Worm (Caenorhabditis elegans): Measurements from ENCODE around the gene hsp-12.6.

hsp-12.6 gene

DNA sequence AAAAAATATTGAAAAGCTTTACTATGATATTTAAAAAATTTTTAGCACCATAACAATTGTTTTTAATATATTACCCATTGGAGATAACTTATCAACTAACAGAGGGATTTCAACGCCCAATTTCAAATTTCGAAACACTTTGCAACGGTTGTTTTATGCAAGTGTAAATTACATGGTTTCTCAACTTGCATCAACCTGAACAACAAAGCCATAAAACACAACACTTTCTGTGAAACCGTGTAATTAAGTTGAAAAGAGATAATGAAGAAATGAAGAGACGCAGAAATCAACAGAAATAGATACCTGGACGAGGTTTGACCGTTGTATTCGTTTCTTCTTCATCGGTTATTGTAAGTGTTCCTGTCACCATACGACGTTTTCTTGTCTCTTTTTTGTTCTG, 3.3 kb upstream of the hsp-12.6 start, which contains the start of gene cpin-1:
Gene cpin-1, plus strand, starts transcription at position 301 of the 400 bp plus-strand sequence.
- TF ChIP-seq nhr-28 (tag; optimal IDR thresholded peaks at IDR 0.05) (no peak), lin-13 (tag; optimal IDR thresholded peaks at IDR 0.05) (no peak), sem-2 (GFP tag; optimal IDR thresholded peaks at IDR 0.05) (no peak), ztf-11 (tag; optimal IDR thresholded peaks at IDR 0.05) (no peak), nhr-2 (tag; optimal IDR thresholded peaks at IDR 0.05) (no peak), blmp-1 (tag; optimal IDR thresholded peaks at IDR 0.05) (no peak), ham-2 (GFP tag; optimal IDR thresholded peaks at IDR 0.05) (no peak), ceh-39 (tag; optimal IDR thresholded peaks at IDR 0.05) (no peak), mep-1 (tag; optimal IDR thresholded peaks at IDR 0.05) (no peak), flh-1 (GFP tag; optimal IDR thresholded peaks at IDR 0.05) (no peak), ceh-83 (GFP tag; optimal IDR thresholded peaks at IDR 0.05) (no peak), unc-39 (tag; optimal IDR thresholded peaks at IDR 0.05) (no peak), zip-8 (tag; optimal IDR thresholded peaks at IDR 0.05) (no peak), lin-32 (GFP tag; optimal IDR thresholded peaks at IDR 0.05) (no peak), ceh-43 (GFP tag; optimal IDR thresholded peaks at IDR 0.05) (no peak), nhr-76 (tag; optimal IDR thresholded peaks at IDR 0.05) (no peak), cnd-1 (tag; optimal IDR thresholded peaks at IDR 0.05) (no peak), unc-62 (GFP tag; optimal IDR thresholded peaks at IDR 0.05) (no peak), mab-5 (tag; optimal IDR thresholded peaks at IDR 0.05) (no peak)

DNA sequence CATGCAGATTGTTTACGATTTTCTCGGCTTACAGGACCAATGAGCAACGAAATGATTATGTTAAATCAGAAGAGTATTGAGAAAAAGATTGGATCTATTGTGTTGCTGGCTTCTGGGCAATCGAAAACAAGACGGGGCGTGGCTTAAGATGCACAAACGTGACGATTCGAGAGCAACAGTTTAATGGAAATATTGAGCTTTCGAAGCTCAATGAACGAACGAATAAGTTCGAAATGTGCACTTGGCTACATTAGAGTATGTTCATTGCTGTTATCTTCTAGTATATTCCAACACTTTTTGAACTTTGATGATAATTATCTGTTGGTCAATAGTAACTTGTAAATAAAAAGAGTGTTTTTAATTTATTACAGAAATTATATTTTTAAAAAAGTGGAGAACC, 1.6 kb downstream of the hsp-12.6 start, which contains the start of gene hsp-12.3:
Gene hsp-12.3, minus strand, starts transcription at position 101 of the 400 bp plus-strand sequence.
- TF ChIP-seq blmp-1 (tag; optimal IDR thresholded peaks at IDR 0.05) (no peak), lin-13 (tag; optimal IDR thresholded peaks at IDR 0.05) (no peak), ceh-83 (GFP tag; optimal IDR thresholded peaks at IDR 0.05) (no peak), ces-1 (GFP tag; optimal IDR thresholded peaks at IDR 0.05) (no peak), ztf-11 (tag; optimal IDR thresholded peaks at IDR 0.05) (no peak), snpc-4 (tag; optimal IDR thresholded peaks at IDR 0.05) (no peak), sptf-1 (tag; optimal IDR thresholded peaks at IDR 0.05) (no peak), zip-8 (tag; optimal IDR thresholded peaks at IDR 0.05) (no peak), bed-3 (GFP tag; optimal IDR thresholded peaks at IDR 0.05) (no peak)

- TF ChIP-seq bed-3 (GFP tag; optimal IDR thresholded peaks at IDR 0.05) = no peak
- TF ChIP-seq flh-1 (GFP tag; optimal IDR thresholded peaks at IDR 0.05) = no peak
- no peak for TF ChIP-seq nhr-76 (tag; optimal IDR thresholded peaks at IDR 0.05)
- peak; percentile 84 for TF ChIP-seq ces-1 (GFP tag; optimal IDR thresholded peaks at IDR 0.05)
- TF ChIP-seq mab-5 (tag; optimal IDR thresholded peaks at IDR 0.05) = no peak
- no peak for TF ChIP-seq unc-39 (tag; optimal IDR thresholded peaks at IDR 0.05)
- peak; percentile 45 for TF ChIP-seq ham-2 (GFP tag; optimal IDR thresholded peaks at IDR 0.05)
- no peak for TF ChIP-seq elt-1 (tag; optimal IDR thresholded peaks at IDR 0.05; ENCODE audit: borderline replicate concordance, insufficient read depth)
- TF ChIP-seq nhr-12 (tag; optimal IDR thresholded peaks at IDR 0.05) = peak; percentile 29
- TF ChIP-seq hlh-1 (tag; optimal IDR thresholded peaks at IDR 0.05) = peak; percentile 63
- no peak for TF ChIP-seq nhr-28 (tag; optimal IDR thresholded peaks at IDR 0.05)
- TF ChIP-seq zip-8 (tag; optimal IDR thresholded peaks at IDR 0.05) = no peak
- TF ChIP-seq cnd-1 (tag; optimal IDR thresholded peaks at IDR 0.05) = peak; percentile 54
- peak; percentile 38 for TF ChIP-seq elt-3 (tag; optimal IDR thresholded peaks at IDR 0.05)
- TF ChIP-seq ceh-43 (GFP tag; optimal IDR thresholded peaks at IDR 0.05) = no peak
- TF ChIP-seq sptf-1 (tag; optimal IDR thresholded peaks at IDR 0.05) = peak; percentile 46
- TF ChIP-seq lin-32 (GFP tag; optimal IDR thresholded peaks at IDR 0.05) = no peak
- TF ChIP-seq M03D4.4 (tag; optimal IDR thresholded peaks at IDR 0.05) = no peak
- TF ChIP-seq pha-4 (tag; optimal IDR thresholded peaks at IDR 0.05) = peak; percentile 97
- TF ChIP-seq snpc-4 (tag; optimal IDR thresholded peaks at IDR 0.05) = no peak
- no peak for TF ChIP-seq blmp-1 (tag; optimal IDR thresholded peaks at IDR 0.05)
- peak; percentile 94 for TF ChIP-seq lin-13 (tag; optimal IDR thresholded peaks at IDR 0.05)
- peak; percentile 54 for TF ChIP-seq ztf-11 (tag; optimal IDR thresholded peaks at IDR 0.05)
- peak; percentile 38 for TF ChIP-seq unc-62 (GFP tag; optimal IDR thresholded peaks at IDR 0.05)
- TF ChIP-seq sem-2 (GFP tag; optimal IDR thresholded peaks at IDR 0.05) = peak; percentile 43
- TF ChIP-seq tbx-8 (GFP tag; optimal IDR thresholded peaks at IDR 0.05) = peak; percentile 33
- TF ChIP-seq nhr-237 (tag; optimal IDR thresholded peaks at IDR 0.05) = peak; percentile 48
- TF ChIP-seq mep-1 (tag; optimal IDR thresholded peaks at IDR 0.05) = peak; percentile 80
- TF ChIP-seq nhr-2 (tag; optimal IDR thresholded peaks at IDR 0.05) = peak; percentile 41
- no peak for TF ChIP-seq mls-2 (tag; optimal IDR thresholded peaks at IDR 0.05)
- peak; percentile 76 for TF ChIP-seq lsy-2 (tag; optimal IDR thresholded peaks at IDR 0.05)
- TF ChIP-seq unc-120 (tag; optimal IDR thresholded peaks at IDR 0.05; ENCODE audit: poor library complexity, severe bottlenecking) = peak; percentile 85
- TF ChIP-seq ceh-39 (tag; optimal IDR thresholded peaks at IDR 0.05) = peak; percentile 78
- TF ChIP-seq drap-1 (GFP tag; optimal IDR thresholded peaks at IDR 0.05) = peak; percentile 66
- no peak for TF ChIP-seq ceh-83 (GFP tag; optimal IDR thresholded peaks at IDR 0.05)
These were observed 2.5 kb downstream of the hsp-12.6 start for ce11 chrIV:9444417-9445026.
